Worm (Caenorhabditis elegans) whole organism, midembryonic: ENCODE results near the gene F16B4.2.
A peak's percentile ranks its signal among the peaks of the same experiment; 100 is the strongest.

Experiments
- T22C8.4 ChIP-seq: fragments of 200-800 bp; sonication (Bioruptor generic); IDR thresholded peaks from 2 replicates; pipeline ENCODE4 v1.3.6; 2022; ENCODE audit warnings: missing genetic modification characterization, missing compliant biosample characterization
- cog-1 ChIP-seq: sonication (generic microtip); optimal IDR thresholded peaks from 2 replicates; lab custom pipeline; 2016; ENCODE audit warnings: missing genetic modification characterization, missing compliant biosample characterization
- flt-1 ChIP-seq: fragments of 200-800 bp; sonication (Bioruptor generic); IDR thresholded peaks from 2 replicates; pipeline ENCODE4 v1.3.6; 2022; ENCODE audit warnings: missing genetic modification characterization, missing compliant biosample characterization
- klf-2 ChIP-seq: fragments of 200-800 bp; sonication (Bioruptor generic); conservative IDR thresholded peaks from 2 replicates; pipeline ENCODE4 v1.3.6; 2022; ENCODE audit warnings: missing genetic modification reagents, missing genetic modification characterization, missing compliant biosample characterization
- med-1 ChIP-seq: sonication (generic microtip); optimal IDR thresholded peaks from 2 replicates; lab custom pipeline; 2017; ENCODE audit warnings: missing genetic modification characterization, mild to moderate bottlenecking, missing compliant biosample characterization, antibody characterized with exemption, missing genetic modification reagents; ENCODE audit not compliant: insufficient read depth
- ref-1 ChIP-seq: fragments of 200-800 bp; sonication (Bioruptor generic); conservative IDR thresholded peaks from 2 replicates; pipeline ENCODE4 v1.3.6; 2022; ENCODE audit warnings: missing genetic modification reagents, missing genetic modification characterization, missing compliant biosample characterization
- tab-1 ChIP-seq: fragments of 200-800 bp; sonication (Bioruptor generic); IDR thresholded peaks from 2 replicates; pipeline ENCODE4 v1.3.6; 2022; ENCODE audit warnings: missing genetic modification characterization, missing compliant biosample characterization
- ztf-23 ChIP-seq: fragments of 200-800 bp; sonication (Bioruptor generic); IDR thresholded peaks from 2 replicates; pipeline ENCODE4 v1.3.6; 2022; ENCODE audit warnings: missing genetic modification reagents, missing genetic modification characterization, missing compliant biosample characterization
- ztf-29 ChIP-seq: fragments of 200-800 bp; sonication (Bioruptor generic); IDR thresholded peaks from 2 replicates; pipeline ENCODE4 v1.3.6; 2022; ENCODE audit warnings: missing genetic modification reagents, missing genetic modification characterization, missing compliant biosample characterization

Gene F16B4.2

DNA sequence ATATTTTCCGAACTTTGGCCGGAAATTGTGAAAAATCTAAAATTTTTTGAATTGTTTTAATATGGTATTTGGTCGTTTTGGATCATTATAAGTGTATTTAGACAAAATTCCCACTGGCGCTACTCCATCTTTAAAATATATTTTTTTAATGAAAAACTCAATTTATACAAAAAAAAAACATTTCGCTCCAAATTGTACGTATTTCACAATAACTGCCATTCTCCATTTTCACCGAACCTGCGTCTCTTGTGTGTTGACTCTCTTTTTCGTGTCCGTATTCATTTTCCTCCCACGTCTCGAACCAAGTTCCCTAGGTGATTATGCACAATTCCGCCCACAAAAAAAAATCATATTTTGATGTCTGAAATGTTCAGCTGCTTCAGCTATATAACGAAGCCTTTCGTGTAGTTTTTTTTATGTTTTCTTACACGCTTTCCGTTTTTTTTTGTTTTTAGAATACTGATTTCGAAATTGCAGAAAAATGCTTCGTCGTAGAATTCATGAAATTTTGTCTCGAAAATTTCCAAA is at the start of gene F16B4.2:
F16B4.2 (plus strand) TSS at position 478 of the 528 bp plus-strand sequence.
- TF ChIP-seq flt-1 (GFP tag; lab: Robert Waterston, UW), result no peak
- TF ChIP-seq ztf-23 (GFP tag; lab: Robert Waterston, UW), result no peak
- no peak for TF ChIP-seq cog-1 (tag; lab: Kevin White, UChicago)
- no peak for TF ChIP-seq ref-1 (GFP tag; lab: Robert Waterston, UW)
- no peak for TF ChIP-seq tab-1
- TF ChIP-seq T22C8.4 (GFP tag; lab: Robert Waterston, UW), result no peak
- TF ChIP-seq klf-2 (GFP tag; lab: Robert Waterston, UW), result no peak
- TF ChIP-seq ztf-29 (GFP tag; lab: Robert Waterston, UW), result no peak
- no peak for TF ChIP-seq med-1

DNA sequence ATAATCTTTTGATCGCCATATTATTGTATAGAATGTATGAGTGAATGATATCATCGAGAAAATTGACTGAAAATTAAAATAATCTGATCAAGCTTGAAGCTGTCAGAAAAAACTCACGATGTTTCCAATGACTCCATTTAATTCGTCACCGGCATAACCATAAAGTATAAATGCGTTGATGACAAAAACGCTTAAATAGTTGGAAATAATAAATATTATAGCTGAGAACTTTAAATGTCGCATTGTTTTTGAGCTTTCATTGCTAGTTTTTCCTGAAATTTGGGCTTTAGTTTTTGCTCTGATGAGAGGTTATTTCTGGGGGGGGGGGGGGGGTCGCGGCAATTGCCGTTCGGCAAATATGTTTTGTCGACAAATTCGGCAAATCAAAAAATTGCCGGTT is 49.7 kb upstream of the F16B4.2 start:
- no peak for TF ChIP-seq tab-1
- TF ChIP-seq med-1, result no peak
- no peak for TF ChIP-seq flt-1 (GFP tag; lab: Robert Waterston, UW)
- TF ChIP-seq ztf-29 (GFP tag; lab: Robert Waterston, UW), result no peak
- no peak for TF ChIP-seq ref-1 (GFP tag; lab: Robert Waterston, UW)
- TF ChIP-seq T22C8.4 (GFP tag; lab: Robert Waterston, UW), result no peak
- no peak for TF ChIP-seq cog-1 (tag; lab: Kevin White, UChicago)
- TF ChIP-seq ztf-23 (GFP tag; lab: Robert Waterston, UW), result no peak
- TF ChIP-seq klf-2 (GFP tag; lab: Robert Waterston, UW), result no peak

DNA sequence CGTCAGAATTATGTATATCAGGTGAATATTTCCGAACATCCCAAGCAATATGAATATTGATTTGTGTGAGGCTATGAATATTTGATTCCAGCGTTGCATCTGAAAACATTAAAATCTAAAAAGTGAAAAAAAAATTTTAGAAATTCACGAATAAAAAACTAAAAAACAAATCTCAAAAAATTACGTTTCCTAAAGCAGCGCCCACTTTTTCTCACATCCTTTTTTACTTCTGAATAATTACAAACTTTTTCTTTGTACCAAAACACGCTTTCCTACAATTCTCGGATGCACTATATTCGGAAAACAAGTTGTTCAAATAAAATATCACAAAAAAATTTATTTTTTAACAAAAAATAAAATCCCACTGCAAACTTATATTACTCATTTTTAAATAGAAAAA is 47.8 kb upstream of the F16B4.2 start, which contains the start of gene srsx-8:
srsx-8 (minus strand) TSS at position 101 of the 400 bp plus-strand sequence.
- TF ChIP-seq T22C8.4 (GFP tag; lab: Robert Waterston, UW), result no peak
- TF ChIP-seq tab-1, result no peak
- TF ChIP-seq ztf-29 (GFP tag; lab: Robert Waterston, UW), result no peak
- TF ChIP-seq flt-1 (GFP tag; lab: Robert Waterston, UW), result no peak

DNA sequence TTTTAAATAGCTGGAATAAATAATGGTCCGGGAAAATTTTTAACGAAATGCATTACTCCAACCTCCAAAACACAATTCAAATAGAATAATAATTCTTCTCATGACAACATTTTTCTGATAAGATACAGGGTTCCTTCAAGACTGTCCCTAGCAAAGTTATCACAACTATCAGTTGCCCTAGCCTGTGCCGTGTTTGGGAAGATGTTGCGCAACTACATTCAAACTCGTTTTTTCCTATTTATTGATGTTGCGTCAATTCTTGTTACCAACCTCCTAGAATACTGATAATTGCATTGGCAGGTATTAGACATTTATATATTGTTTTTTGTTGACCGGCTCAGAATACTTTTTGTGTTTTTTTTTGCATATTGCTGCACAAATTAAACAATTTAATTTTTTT is 45.8 kb upstream of the F16B4.2 start:
- TF ChIP-seq tab-1 (no peak), ztf-29 (GFP tag; lab: Robert Waterston, UW) (no peak), ztf-23 (GFP tag; lab: Robert Waterston, UW) (no peak), cog-1 (tag; lab: Kevin White, UChicago) (no peak), T22C8.4 (GFP tag; lab: Robert Waterston, UW) (no peak), flt-1 (GFP tag; lab: Robert Waterston, UW) (no peak), klf-2 (GFP tag; lab: Robert Waterston, UW) (no peak), med-1 (no peak), ref-1 (GFP tag; lab: Robert Waterston, UW) (no peak)

DNA sequence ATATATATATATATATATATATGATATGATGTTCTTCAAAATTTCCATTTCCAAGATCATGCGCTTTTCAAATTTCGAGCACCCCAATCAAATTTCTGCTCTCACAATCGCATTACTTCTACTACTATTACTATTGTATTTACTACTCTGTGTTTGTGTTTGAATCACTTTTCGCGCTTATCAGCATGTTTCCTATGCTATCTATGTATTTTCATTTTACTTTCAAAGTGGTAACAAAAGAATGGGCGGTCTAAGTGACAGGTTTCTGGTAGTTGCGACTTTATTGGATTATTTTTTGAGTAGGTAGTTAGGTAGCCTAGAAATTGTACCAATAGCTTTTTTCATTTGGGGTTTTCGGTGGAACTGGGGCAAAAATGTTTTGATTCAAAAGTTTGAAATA is 42.7 kb upstream of the F16B4.2 start:
- no peak for TF ChIP-seq med-1
- TF ChIP-seq klf-2 (GFP tag; lab: Robert Waterston, UW), result no peak
- no peak for TF ChIP-seq flt-1 (GFP tag; lab: Robert Waterston, UW)
- TF ChIP-seq cog-1 (tag; lab: Kevin White, UChicago), result no peak
- TF ChIP-seq ref-1 (GFP tag; lab: Robert Waterston, UW), result no peak
- TF ChIP-seq tab-1, result no peak
- no peak for TF ChIP-seq ztf-23 (GFP tag; lab: Robert Waterston, UW)
- TF ChIP-seq ztf-29 (GFP tag; lab: Robert Waterston, UW), result no peak
- TF ChIP-seq T22C8.4 (GFP tag; lab: Robert Waterston, UW), result no peak

DNA sequence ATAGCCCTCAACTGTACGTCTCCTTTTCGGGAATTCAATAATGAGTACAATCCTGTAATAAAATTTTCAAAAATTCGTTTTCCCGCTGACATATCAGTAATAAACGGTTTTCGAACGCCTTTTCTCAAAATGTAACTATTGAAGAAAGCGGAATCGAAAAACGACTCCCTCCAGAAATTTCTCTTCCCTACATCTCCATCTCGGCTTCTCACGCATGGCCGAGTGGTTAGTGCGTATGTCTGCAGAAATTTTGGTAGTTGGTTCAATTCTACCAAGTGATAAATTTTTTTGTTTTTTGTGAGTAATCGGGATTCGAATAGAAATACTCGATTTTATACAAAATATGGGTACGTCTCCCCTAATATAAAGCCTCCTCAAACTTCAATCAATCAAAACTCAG is 39.7 kb upstream of the F16B4.2 start:
- TF ChIP-seq ztf-29 (GFP tag; lab: Robert Waterston, UW) (peak; percentile 74; the same call in 1 of the 2 replicates), T22C8.4 (GFP tag; lab: Robert Waterston, UW) (peak; percentile 85), ztf-23 (GFP tag; lab: Robert Waterston, UW) (peak; percentile 93), tab-1 (peak; percentile 92), flt-1 (GFP tag; lab: Robert Waterston, UW) (peak; percentile 82), klf-2 (GFP tag; lab: Robert Waterston, UW) (peak; percentile 93), ref-1 (GFP tag; lab: Robert Waterston, UW) (peak; percentile 80)

DNA sequence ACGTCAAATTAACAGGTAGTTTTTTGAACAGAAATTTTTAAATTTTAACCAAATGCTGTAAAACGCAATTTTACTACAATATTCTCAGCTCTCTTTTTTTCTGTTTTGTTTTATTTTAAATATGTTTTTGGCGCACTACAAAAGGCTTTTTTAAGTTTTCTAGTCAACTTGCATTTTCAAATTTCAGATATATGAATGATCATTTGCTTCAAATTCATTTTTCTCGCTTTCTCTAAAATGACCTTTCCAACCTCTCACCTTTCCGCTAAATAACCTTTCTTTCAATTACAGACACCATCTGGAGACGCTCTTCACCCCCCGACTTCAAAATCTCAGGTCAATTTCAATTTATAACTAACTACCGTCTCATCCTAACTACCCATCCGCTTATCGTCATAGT is 34.1 kb upstream of the F16B4.2 start, which contains the start of gene cdc-25.2:
cdc-25.2 (plus strand) TSS at position 301 of the 400 bp plus-strand sequence.
- TF ChIP-seq ztf-23 (GFP tag; lab: Robert Waterston, UW) (no peak), T22C8.4 (GFP tag; lab: Robert Waterston, UW) (no peak), cog-1 (tag; lab: Kevin White, UChicago) (no peak), med-1 (no peak), ztf-29 (GFP tag; lab: Robert Waterston, UW) (no peak), ref-1 (GFP tag; lab: Robert Waterston, UW) (no peak), tab-1 (no peak), klf-2 (GFP tag; lab: Robert Waterston, UW) (no peak), flt-1 (GFP tag; lab: Robert Waterston, UW) (no peak)

DNA sequence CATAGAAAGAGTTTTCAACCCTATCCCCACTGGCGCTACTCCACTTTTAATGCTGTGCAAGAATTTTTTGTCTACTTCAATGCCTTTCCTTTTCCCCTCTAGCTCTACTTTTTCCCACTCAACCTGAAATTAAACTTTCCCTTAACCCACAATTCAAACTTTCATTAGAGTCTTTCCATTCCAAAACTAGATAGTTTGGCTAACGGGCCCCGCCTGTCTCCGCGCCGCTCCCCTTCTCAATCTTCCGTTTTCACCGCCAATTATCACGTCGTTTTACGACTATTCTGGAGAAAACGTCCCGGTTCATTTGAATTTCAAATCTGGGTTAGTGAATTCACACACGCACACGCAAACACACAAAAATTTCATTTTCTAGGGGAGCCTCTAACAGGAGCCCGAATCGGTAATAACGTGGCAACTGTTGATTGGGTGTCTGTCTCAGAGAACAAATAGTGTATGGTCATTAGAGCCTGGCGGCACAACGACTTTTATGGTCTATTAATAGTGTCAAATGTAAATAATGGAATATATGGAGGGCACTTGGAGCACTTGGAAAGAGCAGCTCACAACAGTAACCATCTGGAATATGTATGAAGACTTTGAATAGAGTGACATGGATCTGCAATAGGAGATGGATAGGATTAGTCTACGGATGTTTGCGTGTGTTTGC is 31.0 kb upstream of the F16B4.2 start:
- TF ChIP-seq ref-1 (GFP tag; lab: Robert Waterston, UW), result no peak
- TF ChIP-seq cog-1 (tag; lab: Kevin White, UChicago), result no peak
- no peak for TF ChIP-seq T22C8.4 (GFP tag; lab: Robert Waterston, UW)
- no peak for TF ChIP-seq klf-2 (GFP tag; lab: Robert Waterston, UW)
- TF ChIP-seq ztf-29 (GFP tag; lab: Robert Waterston, UW), result no peak
- TF ChIP-seq flt-1 (GFP tag; lab: Robert Waterston, UW), result no peak
- TF ChIP-seq med-1, result no peak
- no peak for TF ChIP-seq tab-1
- no peak for TF ChIP-seq ztf-23 (GFP tag; lab: Robert Waterston, UW)

DNA sequence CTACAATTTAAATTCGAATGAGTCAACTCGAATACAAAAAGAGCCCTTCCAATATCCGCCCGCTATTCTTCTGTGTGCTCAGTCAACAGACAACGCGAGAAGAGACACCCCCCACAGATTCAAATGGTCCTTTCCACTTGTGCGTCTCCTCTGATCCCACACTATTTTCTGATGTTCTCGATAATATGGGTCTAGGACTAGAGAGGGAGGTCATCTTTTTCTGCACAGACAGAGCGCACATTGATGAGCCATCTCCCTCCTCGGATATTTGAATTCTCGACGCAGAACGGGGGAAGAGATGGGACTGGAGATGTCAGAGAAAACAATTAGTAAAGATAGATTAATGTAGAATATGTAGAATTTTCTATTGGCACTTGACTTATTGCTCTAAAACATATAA is 30.2 kb upstream of the F16B4.2 start:
- TF ChIP-seq ztf-29 (GFP tag; lab: Robert Waterston, UW) (no peak), ztf-23 (GFP tag; lab: Robert Waterston, UW) (no peak), T22C8.4 (GFP tag; lab: Robert Waterston, UW) (no peak), flt-1 (GFP tag; lab: Robert Waterston, UW) (no peak), klf-2 (GFP tag; lab: Robert Waterston, UW) (no peak), cog-1 (tag; lab: Kevin White, UChicago) (peak; percentile 43), ref-1 (GFP tag; lab: Robert Waterston, UW) (no peak), tab-1 (no peak)
